Worm (Caenorhabditis elegans) whole organism, early embryonic: ENCODE results near the gene pho-10.

Experiments
- B0310.2 ChIP-seq: sonication (generic microtip); optimal IDR thresholded peaks from 2 replicates; lab custom pipeline; 2016; ENCODE audit warnings: mild to moderate bottlenecking, missing genetic modification characterization, missing compliant biosample characterization
- F13C5.2 ChIP-seq: sonication (generic microtip); optimal IDR thresholded peaks from 2 replicates; lab custom pipeline; 2017; ENCODE audit warnings: mild to moderate bottlenecking, missing genetic modification characterization, inconsistent platforms, missing compliant biosample characterization
- aly-1 ChIP-seq: sonication (generic microtip); optimal IDR thresholded peaks from 2 replicates; lab custom pipeline; 2016; ENCODE audit warnings: missing genetic modification characterization, missing compliant biosample characterization
- ama-1 ChIP-seq: fragments of 150-350 bp; optimal IDR thresholded peaks from 2 replicates; lab custom pipeline; 2014
- ceh-13 ChIP-seq: fragments of 200-800 bp; sonication (Bioruptor generic); optimal IDR thresholded peaks from 2 replicates; lab custom pipeline; 2018; ENCODE audit warnings: mild to moderate bottlenecking, missing genetic modification characterization, missing compliant biosample characterization
- ceh-36 ChIP-seq: sonication (generic microtip); optimal IDR thresholded peaks from 2 replicates; lab custom pipeline; 2016; ENCODE audit warnings: missing genetic modification characterization, inconsistent platforms, missing compliant biosample characterization
- ets-7 ChIP-seq: sonication (generic microtip); optimal IDR thresholded peaks from 2 replicates; lab custom pipeline; 2016; ENCODE audit warnings: missing genotype, missing genetic modification characterization, missing compliant biosample characterization
- flt-1 ChIP-seq: fragments of 200-800 bp; sonication (Bioruptor generic); IDR thresholded peaks from 2 replicates; pipeline ENCODE4 v1.3.6; 2022; ENCODE audit warnings: missing genetic modification characterization, missing compliant biosample characterization
- hmbx-1 ChIP-seq: sonication (generic microtip); optimal IDR thresholded peaks from 2 replicates; lab custom pipeline; 2016; ENCODE audit warnings: mild to moderate bottlenecking, missing genetic modification characterization, missing compliant biosample characterization
- hmg-4 ChIP-seq: fragments of 200-800 bp; sonication (Bioruptor generic); optimal IDR thresholded peaks from 2 replicates; lab custom pipeline; 2018; ENCODE audit warnings: mild to moderate bottlenecking, missing genetic modification characterization, missing compliant biosample characterization
- hnd-1 ChIP-seq: sonication (generic microtip); optimal IDR thresholded peaks from 2 replicates; lab custom pipeline; 2016; ENCODE audit warnings: missing genetic modification characterization, missing compliant biosample characterization
- pes-1 ChIP-seq: fragments of 200-800 bp; sonication (Bioruptor generic); IDR thresholded peaks from 2 replicates; pipeline ENCODE4 v1.3.6; 2022; ENCODE audit warnings: missing genetic modification reagents, missing genetic modification characterization, missing compliant biosample characterization
- scrt-1 ChIP-seq: fragments of 200-800 bp; sonication (Bioruptor generic); IDR thresholded peaks from 2 replicates; pipeline ENCODE4 v1.3.6; 2022; ENCODE audit warnings: missing genetic modification characterization, missing compliant biosample characterization
- sea-1 ChIP-seq: fragments of 200-800 bp; sonication (Bioruptor generic); conservative IDR thresholded peaks from 2 replicates; pipeline ENCODE4 v1.3.6; 2022; ENCODE audit warnings: missing genetic modification characterization, missing compliant biosample characterization
- tbx-11 ChIP-seq: fragments of 200-800 bp; sonication (Bioruptor generic); IDR thresholded peaks from 2 replicates; pipeline ENCODE4 v1.3.6; 2022; ENCODE audit warnings: missing genetic modification characterization, missing compliant biosample characterization
- tbx-37 ChIP-seq: fragments of 200-800 bp; sonication (Bioruptor generic); conservative IDR thresholded peaks from 2 replicates; pipeline ENCODE4 v1.3.6; 2022; ENCODE audit warnings: missing genetic modification reagents, missing genetic modification characterization, missing compliant biosample characterization
- tra-4 ChIP-seq: sonication (generic microtip); optimal IDR thresholded peaks from 2 replicates; lab custom pipeline; 2017; ENCODE audit warnings: missing genetic modification characterization, missing compliant biosample characterization

pho-10 gene

DNA sequence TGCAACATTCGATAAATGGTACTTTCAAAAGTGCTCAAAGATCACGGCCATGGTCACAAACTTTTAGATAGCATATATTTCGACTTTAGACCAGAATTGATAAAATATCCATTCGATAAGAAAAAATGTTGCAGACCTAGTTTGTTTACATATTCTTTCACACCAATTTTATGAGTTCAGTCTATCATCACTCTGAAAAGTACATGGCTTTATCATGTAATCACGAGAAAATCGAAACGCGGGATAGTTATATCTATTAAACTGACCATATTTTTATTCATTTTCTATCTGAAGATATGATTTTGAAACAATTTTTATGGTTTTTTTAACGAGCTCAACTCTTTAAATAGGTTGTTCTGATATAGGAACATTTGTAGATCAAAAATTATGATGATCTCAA lies 11.1 kb upstream of the pho-10 start, which contains the start of gene pho-11:
TSS of gene pho-11 (plus strand) at position 374 of the 400 bp plus-strand sequence.
- TF ChIP-seq pes-1 (GFP tag; lab: Robert Waterston, UW) (no peak), F13C5.2 (tag; lab: Kevin White, UChicago) (no peak), ets-7 (tag; lab: Kevin White, UChicago) (no peak), tbx-11 (no peak), hmg-4 (GFP tag; lab: Kevin White, UChicago) (no peak), hnd-1 (tag; lab: Kevin White, UChicago) (no peak), scrt-1 (GFP tag; lab: Robert Waterston, UW) (no peak), B0310.2 (tag; lab: Kevin White, UChicago) (no peak), ceh-13 (GFP tag; lab: Kevin White, UChicago) (no peak), hmbx-1 (tag; lab: Kevin White, UChicago) (no peak), aly-1 (tag; lab: Kevin White, UChicago) (no peak), tbx-37 (GFP tag; lab: Robert Waterston, UW) (no peak), flt-1 (GFP tag; lab: Robert Waterston, UW) (no peak), ama-1 (lab: Kevin White, UChicago) (no peak), tra-4 (tag; lab: Kevin White, UChicago) (no peak), sea-1 (GFP tag; lab: Robert Waterston, UW) (no peak), ceh-36 (tag; lab: Kevin White, UChicago) (no peak)

DNA sequence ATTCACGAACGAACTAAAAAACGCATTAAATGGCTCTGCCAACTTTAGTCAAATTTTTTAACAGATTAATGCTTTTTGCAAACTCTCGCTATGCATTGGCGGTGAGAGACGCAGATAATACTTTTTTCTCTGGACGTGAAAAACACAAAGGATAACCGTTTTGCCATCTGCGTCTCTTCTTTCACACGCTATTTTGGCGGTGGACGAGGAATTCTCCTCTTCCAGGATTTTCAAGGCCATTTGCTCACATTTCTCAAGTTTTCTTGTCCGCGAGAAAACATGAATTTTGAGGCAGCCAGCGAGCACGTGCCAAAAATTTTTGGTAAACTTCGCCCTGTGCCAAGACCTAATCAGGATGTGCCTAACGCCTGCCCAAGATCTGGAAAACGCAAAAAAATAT lies 10.6 kb upstream of the pho-10 start:
- TF ChIP-seq F13C5.2 (tag; lab: Kevin White, UChicago) (peak; percentile 22), ama-1 (lab: Kevin White, UChicago) (peak; percentile 21), hmbx-1 (tag; lab: Kevin White, UChicago) (no peak)

DNA sequence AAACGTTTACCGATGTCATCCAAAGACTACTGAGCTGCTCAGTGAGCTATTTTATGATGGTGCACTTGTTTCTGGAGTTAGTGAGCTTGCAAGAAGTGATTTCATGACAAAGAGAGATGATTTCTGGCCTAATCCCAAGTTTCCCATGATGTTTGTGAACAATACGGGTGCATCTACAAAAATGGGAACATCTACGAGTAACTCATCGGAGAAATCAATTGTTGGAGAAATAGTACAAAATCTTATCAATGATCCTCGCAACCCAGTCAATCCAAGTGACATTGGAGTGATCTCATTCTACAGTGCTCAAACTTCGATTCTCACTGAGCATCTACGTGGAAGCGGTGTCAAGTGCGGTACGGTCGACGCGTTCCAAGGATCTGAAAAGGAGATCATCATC lies 8.1 kb upstream of the pho-10 start:
- TF ChIP-seq ets-7 (tag; lab: Kevin White, UChicago), result no peak
- TF ChIP-seq aly-1 (tag; lab: Kevin White, UChicago), result no peak
- no peak for TF ChIP-seq pes-1 (GFP tag; lab: Robert Waterston, UW)
- no peak for TF ChIP-seq F13C5.2 (tag; lab: Kevin White, UChicago)
- TF ChIP-seq scrt-1 (GFP tag; lab: Robert Waterston, UW), result no peak
- TF ChIP-seq B0310.2 (tag; lab: Kevin White, UChicago), result no peak
- no peak for TF ChIP-seq flt-1 (GFP tag; lab: Robert Waterston, UW)
- no peak for TF ChIP-seq hmg-4 (GFP tag; lab: Kevin White, UChicago)
- no peak for TF ChIP-seq hnd-1 (tag; lab: Kevin White, UChicago)
- TF ChIP-seq sea-1 (GFP tag; lab: Robert Waterston, UW), result no peak
- TF ChIP-seq ceh-36 (tag; lab: Kevin White, UChicago), result no peak
- TF ChIP-seq tbx-37 (GFP tag; lab: Robert Waterston, UW), result no peak
- no peak for TF ChIP-seq tra-4 (tag; lab: Kevin White, UChicago)
- no peak for TF ChIP-seq tbx-11
- no peak for TF ChIP-seq ama-1 (lab: Kevin White, UChicago)

DNA sequence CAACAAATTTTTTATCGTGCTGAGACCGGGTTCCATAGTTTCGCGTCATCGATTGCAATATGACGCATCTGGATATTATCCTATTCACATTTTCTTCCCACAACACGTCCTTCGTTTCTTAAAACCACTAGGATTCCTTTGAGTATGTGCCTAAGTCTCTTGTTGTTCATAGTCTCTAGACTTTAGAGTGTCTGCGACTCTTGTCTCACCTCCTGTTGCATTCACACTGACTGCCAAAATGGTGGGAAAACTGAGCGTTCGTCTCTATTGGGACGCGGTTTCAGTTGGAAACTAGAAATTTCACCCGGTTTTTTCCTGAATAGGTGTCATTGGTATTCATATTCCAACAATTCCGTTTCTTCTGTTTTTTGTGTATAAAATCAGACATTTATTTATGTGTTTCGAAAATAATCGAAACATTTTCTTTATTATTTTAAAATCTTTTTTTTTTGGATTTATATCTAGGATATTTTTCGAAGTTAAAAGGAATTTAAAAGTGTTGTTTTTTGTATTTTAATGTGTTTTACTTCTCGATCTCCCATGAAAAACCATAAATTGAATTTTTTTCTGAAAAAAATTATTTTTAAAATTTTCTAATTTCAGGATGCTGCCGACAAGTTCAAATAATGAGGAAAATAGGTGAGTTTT lies 1.4 kb upstream of the pho-10 start, which contains the start of gene C05C10.2:
TSS of gene C05C10.2 (plus strand) at position 598 of the 648 bp plus-strand sequence.
- TF ChIP-seq scrt-1 (GFP tag; lab: Robert Waterston, UW) (no peak), pes-1 (GFP tag; lab: Robert Waterston, UW) (no peak), tbx-11 (no peak), tbx-37 (GFP tag; lab: Robert Waterston, UW) (no peak), hmbx-1 (tag; lab: Kevin White, UChicago) (no peak), ets-7 (tag; lab: Kevin White, UChicago) (no peak), B0310.2 (tag; lab: Kevin White, UChicago) (no peak), F13C5.2 (tag; lab: Kevin White, UChicago) (no peak), hnd-1 (tag; lab: Kevin White, UChicago) (no peak), ceh-36 (tag; lab: Kevin White, UChicago) (no peak), ceh-13 (GFP tag; lab: Kevin White, UChicago) (no peak), tra-4 (tag; lab: Kevin White, UChicago) (no peak), hmg-4 (GFP tag; lab: Kevin White, UChicago) (no peak), ama-1 (lab: Kevin White, UChicago) (no peak), sea-1 (GFP tag; lab: Robert Waterston, UW) (no peak)

DNA sequence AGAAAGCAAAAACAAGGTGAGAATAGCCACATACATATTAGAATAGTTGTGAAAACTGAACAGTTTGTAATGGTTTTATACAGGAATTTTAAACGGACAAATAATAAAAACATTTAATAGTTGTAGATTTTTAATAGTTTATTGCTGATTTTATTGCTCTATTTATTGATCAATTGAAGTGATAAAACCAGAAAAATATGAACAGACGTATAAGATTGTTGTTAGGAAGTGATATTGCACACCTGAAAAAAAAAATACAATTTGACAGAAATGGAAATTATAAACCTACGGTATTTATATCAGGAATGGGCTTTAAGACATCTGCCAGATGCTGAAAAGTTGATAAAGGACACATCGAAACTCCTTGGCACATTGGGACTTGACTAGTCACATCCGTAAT lies 2.5 kb downstream of the pho-10 start, which contains the start of gene C05C10.8:
TSS of gene C05C10.8 (minus strand) at position 101 of the 400 bp plus-strand sequence.
- no peak for TF ChIP-seq flt-1 (GFP tag; lab: Robert Waterston, UW)
- TF ChIP-seq pes-1 (GFP tag; lab: Robert Waterston, UW), result no peak
- TF ChIP-seq tbx-37 (GFP tag; lab: Robert Waterston, UW), result no peak
- no peak for TF ChIP-seq tbx-11
- TF ChIP-seq ama-1 (lab: Kevin White, UChicago), result no peak
- no peak for TF ChIP-seq B0310.2 (tag; lab: Kevin White, UChicago)
- TF ChIP-seq sea-1 (GFP tag; lab: Robert Waterston, UW), result no peak
- TF ChIP-seq ets-7 (tag; lab: Kevin White, UChicago), result no peak
- TF ChIP-seq ceh-36 (tag; lab: Kevin White, UChicago), result no peak
- TF ChIP-seq hnd-1 (tag; lab: Kevin White, UChicago), result no peak
- TF ChIP-seq ceh-13 (GFP tag; lab: Kevin White, UChicago), result no peak
- no peak for TF ChIP-seq aly-1 (tag; lab: Kevin White, UChicago)
- no peak for TF ChIP-seq tra-4 (tag; lab: Kevin White, UChicago)
- no peak for TF ChIP-seq F13C5.2 (tag; lab: Kevin White, UChicago)
- TF ChIP-seq hmbx-1 (tag; lab: Kevin White, UChicago), result no peak
- no peak for TF ChIP-seq scrt-1 (GFP tag; lab: Robert Waterston, UW)
- TF ChIP-seq hmg-4 (GFP tag; lab: Kevin White, UChicago), result no peak

DNA sequence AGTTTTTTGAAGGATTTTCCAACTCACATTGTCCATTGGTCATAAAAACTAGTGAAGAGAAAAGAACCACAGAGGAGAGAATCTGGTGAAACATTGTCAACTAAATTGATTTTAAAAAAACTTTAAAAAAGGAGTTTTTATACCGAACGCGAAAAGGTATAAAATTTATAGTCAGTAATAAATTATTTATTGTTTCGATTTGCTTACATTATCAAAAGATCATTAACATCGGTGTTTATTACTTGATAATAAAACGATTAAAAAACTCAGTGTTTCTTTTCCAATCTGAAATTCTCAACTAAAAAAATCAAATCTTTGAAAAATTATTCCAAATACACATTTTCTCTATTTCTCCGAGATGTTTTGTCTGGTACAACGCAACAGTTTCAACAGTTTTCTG lies 4.2 kb downstream of the pho-10 start, which contains the start of gene F26C11.4:
TSS of gene F26C11.4 (minus strand) at position 101 of the 400 bp plus-strand sequence.
- TF ChIP-seq B0310.2 (tag; lab: Kevin White, UChicago) (no peak), ama-1 (lab: Kevin White, UChicago) (no peak), aly-1 (tag; lab: Kevin White, UChicago) (no peak), hmg-4 (GFP tag; lab: Kevin White, UChicago) (no peak), ceh-36 (tag; lab: Kevin White, UChicago) (no peak), ceh-13 (GFP tag; lab: Kevin White, UChicago) (no peak), pes-1 (GFP tag; lab: Robert Waterston, UW) (no peak)
